Worm (Caenorhabditis elegans): ENCODE results near the gene R04D3.4.

Gene R04D3.4

DNA sequence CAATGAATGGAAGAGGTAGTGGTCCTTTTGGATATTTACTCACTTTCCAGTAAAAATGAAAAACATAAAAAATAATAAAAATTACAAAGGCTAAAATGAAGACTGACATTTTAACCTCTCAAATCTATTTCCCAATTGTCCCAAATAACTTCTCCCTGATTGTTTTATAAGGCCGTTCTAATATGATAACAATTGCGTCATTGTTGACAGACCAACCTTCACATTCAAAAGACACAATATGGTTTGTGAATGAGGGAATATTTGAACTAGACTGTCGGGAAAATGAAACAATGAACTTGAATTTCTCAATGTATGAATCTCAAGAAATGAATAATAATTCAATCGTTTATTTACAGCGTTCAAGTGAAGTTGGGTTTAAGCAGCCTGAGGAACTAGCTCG is 21.4 kb downstream of the R04D3.4 start, which contains the start of gene cyp-14A1:
Gene cyp-14A1 (minus strand): TSS at position 126 of the 400 bp plus-strand sequence.
- no peak for TF ChIP-seq unc-62 (GFP tag; optimal IDR thresholded peaks at IDR 0.05)

- no peak for TF ChIP-seq unc-62 (GFP tag; optimal IDR thresholded peaks at IDR 0.05)
Measured at ce11 chrX:13264550-13264949, 24.1 kb downstream of the R04D3.4 start.

DNA sequence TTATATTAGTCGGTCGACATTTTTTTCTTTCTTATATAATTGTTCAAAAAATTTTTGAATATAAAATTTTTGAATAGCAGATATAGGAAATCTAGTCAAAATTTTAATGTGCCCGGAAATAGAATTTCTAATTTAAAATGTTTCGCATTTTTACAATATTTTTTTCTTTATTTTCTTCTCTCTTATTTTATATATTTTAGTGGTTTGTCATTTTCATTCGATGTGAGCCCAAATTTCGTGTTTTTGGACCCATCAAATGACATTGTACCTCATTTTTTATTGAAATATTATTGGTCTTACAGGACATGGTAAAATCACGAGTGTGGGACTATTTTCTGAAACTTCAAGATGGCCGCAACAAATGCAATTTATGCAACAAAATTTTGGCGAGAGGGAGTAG is 26.4 kb downstream of the R04D3.4 start, which contains the start of gene K09A11.1:
Gene K09A11.1 (plus strand): TSS at position 301 of the 400 bp plus-strand sequence.
- TF ChIP-seq unc-62 (GFP tag; optimal IDR thresholded peaks at IDR 0.05) = no peak

- no peak for TF ChIP-seq unc-62 (GFP tag; optimal IDR thresholded peaks at IDR 0.05)
Measured at ce11 chrX:13257577-13257976, 31.0 kb downstream of the R04D3.4 start, which contains the start of gene K08H2.10. Gene K08H2.10 (plus strand): TSS chrX:13257806.

DNA sequence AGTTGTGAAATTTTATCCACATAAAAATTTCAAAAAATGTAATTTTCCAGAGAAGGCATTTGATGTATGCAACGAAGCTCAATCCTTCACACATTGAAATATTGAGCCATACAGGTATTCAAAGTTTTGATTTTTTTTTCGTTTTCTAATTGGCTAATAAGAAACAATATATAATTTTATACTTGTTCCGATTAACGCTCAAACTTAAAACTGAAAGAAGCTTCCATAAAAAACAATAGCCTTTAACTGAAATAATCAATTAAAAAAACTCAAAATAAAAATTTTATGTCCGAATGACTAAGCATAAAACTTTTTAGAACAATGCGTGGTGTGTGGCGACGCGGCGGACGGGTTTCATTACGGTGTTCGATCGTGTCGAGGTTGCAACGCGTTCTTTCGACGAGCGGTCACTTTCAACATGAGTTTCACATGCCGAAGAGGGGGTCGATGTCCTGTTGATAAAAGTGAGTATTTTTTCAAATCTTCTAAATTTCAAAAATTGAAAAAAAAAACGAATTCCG is 36.6 kb downstream of the R04D3.4 start, which contains the start of gene nhr-32:
Gene nhr-32 (plus strand): TSS at position 51 of the 521 bp plus-strand sequence.
- TF ChIP-seq unc-62 (GFP tag; optimal IDR thresholded peaks at IDR 0.05) = no peak

DNA sequence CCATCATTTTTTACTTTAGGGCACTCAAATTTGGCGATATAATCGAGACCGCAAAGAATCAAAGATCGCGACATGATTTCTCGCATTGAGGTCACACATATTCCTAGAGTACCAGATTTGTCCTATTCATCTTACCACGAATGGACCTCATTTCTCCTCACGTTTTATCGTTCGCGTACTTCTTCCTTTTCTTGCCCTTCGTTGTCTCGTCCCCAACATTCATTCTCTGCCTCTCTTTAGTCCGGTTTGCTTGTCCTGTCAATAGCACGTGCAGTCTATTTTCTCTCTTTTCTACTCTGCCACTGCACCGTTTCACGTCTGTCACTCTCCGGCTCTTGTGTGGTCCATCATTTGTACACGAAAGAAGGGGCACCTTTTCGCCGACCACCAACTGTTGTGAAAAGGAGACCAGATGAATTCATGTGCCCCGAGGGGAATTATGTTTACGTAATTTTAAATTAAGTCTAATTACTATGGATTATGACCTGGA is 37.2 kb downstream of the R04D3.4 start:
- TF ChIP-seq unc-62 (GFP tag; optimal IDR thresholded peaks at IDR 0.05) = no peak

DNA sequence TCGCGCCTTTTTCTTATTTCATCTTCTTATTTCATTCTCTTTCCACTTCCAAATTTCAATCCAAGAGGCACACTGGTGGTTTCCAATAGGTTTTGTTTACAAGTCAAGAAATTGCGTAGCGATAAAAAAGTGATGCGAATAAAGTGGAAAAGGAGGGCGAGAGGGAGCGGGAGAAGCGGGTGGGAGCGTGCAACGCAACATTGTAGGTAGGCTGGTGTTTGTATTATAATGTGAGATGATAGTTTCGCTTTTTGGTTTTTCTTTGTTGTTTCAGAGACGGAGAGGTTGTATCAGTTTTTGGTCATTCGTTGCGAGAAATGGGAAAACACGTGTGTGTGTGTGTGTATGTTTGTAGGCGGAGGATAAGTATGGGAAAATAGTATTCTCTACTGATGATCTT is 38.5 kb downstream of the R04D3.4 start:
- TF ChIP-seq unc-62 (GFP tag; optimal IDR thresholded peaks at IDR 0.05) = no peak

ce11 chrX:13249102-13249501 is 39.5 kb downstream of the R04D3.4 start:
- TF ChIP-seq unc-62 (GFP tag; optimal IDR thresholded peaks at IDR 0.05) = no peak

- no peak for TF ChIP-seq unc-62 (GFP tag; optimal IDR thresholded peaks at IDR 0.05)
Measured at ce11 chrX:13248265-13248664, 40.4 kb downstream of the R04D3.4 start, which contains the start of gene K08H2.7. Gene K08H2.7 (minus strand): TSS chrX:13248437.

DNA sequence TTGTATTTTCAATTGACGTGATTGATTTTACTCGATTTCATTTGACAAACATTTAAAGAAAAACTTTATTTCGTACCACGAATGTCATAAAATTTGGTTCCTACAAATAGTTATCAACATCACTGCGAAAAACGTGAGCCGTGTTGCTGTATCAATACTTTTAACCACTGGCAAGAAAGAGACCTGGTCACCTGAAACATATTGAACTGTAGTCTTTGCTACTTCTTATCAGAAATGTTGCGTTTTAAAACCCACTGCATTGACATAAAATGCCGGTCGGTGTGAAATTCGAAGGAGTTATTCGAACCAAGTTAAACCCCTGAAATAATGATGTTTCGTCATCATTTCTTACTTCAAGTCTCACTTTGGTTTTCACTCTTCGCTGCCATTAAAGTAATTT is 41.0 kb downstream of the R04D3.4 start:
- no peak for TF ChIP-seq unc-62 (GFP tag; optimal IDR thresholded peaks at IDR 0.05)

DNA sequence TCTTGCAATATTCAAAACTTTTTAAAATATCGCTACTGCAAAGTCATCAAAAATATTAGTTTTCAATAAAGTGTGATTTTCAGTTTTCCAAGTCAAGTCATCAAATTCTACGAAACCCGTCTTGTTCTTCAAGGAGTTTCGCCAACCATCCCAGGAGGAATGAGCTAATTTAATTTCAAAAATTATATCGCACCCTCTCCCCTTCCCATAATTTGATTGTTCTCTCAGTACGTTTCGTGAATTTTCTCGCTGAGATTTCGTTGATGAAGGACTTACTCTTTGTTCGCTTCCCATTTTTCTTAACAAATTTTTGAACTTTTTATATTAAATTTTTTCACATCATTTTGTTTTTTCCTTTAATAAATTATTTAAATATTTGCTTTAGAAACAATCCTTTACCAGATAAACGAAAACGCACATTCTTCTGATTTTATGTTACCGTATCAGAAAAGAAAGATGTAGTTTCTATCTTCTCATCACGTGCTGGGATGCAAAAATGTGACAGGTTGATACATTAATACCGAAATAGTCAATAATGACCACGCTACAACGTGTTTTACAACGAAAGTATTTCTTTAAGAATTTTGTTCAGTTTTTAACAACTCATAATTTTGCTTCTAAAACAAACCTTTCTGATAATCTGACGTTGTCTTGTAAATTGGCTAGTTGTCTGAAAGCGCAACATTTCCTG is 41.8 kb downstream of the R04D3.4 start:
- no peak for TF ChIP-seq unc-62 (GFP tag; optimal IDR thresholded peaks at IDR 0.05)

DNA sequence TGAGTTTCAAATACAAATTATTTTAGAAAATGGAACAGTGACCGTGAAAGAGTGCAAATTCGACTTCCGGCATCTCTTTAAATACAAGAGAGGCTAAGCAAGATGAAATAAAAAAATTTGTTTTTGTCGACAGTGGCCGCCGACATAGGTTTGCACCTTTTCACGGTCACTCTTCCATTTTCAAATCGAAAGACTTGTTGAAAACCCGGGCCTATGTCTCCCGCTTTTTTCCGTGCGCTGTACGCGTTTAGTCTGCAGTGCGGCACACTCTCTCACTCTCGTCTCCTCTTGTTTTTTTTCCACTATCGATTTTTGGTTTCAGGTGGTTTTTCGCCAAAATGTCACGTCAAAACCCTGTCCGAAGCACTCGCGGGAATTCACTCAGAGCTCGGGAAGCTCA is 43.5 kb downstream of the R04D3.4 start, which contains the start of gene hpl-1:
Gene hpl-1 (plus strand): TSS at position 301 of the 400 bp plus-strand sequence.
- TF ChIP-seq unc-62 (GFP tag; optimal IDR thresholded peaks at IDR 0.05) = no peak

- TF ChIP-seq unc-62 (GFP tag; optimal IDR thresholded peaks at IDR 0.05) = no peak
Measured at ce11 chrX:13242231-13242630, 46.4 kb downstream of the R04D3.4 start, which contains the start of gene K08H2.5. Gene K08H2.5 (minus strand): TSS chrX:13242331.

DNA sequence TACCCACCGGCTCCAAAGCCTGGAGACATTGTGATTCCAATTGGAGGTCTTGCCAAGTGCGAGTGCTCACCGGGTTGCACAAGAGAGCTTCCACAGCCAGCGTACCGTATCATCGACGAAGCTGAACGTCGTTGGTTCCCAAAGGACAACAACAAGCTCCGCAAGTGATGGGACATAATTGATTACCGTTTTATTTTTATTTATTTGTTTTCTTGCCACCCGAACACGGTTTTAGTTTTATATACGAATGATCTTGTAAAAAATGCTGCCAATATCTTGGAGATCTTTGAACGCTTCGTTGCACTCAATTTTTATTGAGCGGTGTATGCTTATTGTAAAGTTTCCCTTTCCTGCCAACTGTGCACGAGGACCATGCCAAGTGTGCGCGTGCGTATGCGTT is 50.4 kb downstream of the R04D3.4 start, which contains the start of gene K08H2.4:
Gene K08H2.4 (plus strand): TSS at position 301 of the 400 bp plus-strand sequence.
- TF ChIP-seq unc-62 (GFP tag; optimal IDR thresholded peaks at IDR 0.05) = no peak
